Worm (Caenorhabditis elegans) whole organism, late embryonic: Measurements from ENCODE around the gene rps-21.
A peak's percentile ranks its signal among the peaks of the same experiment; 100 is the strongest.

Source experiments
- F13H6.1 ChIP-seq: sonication (generic microtip); optimal IDR thresholded peaks from 2 replicates; lab custom pipeline; 2016; ENCODE audit warnings: missing genetic modification characterization, missing compliant biosample characterization
- T23F11.4 ChIP-seq: fragments of 200-800 bp; sonication (Bioruptor generic); optimal IDR thresholded peaks from 2 replicates; lab custom pipeline; 2018; ENCODE audit warnings: mild to moderate bottlenecking, missing genetic modification characterization, missing compliant biosample characterization
- Y22D7AL.16 ChIP-seq: sonication (generic microtip); optimal IDR thresholded peaks from 2 replicates; lab custom pipeline; 2016; ENCODE audit warnings: missing genetic modification characterization, missing compliant biosample characterization
- ceh-14 ChIP-seq: sonication (generic microtip); optimal IDR thresholded peaks from 2 replicates; lab custom pipeline; 2016; ENCODE audit warnings: missing genotype, missing genetic modification characterization, missing compliant biosample characterization
- ceh-18 ChIP-seq: sonication (generic microtip); optimal IDR thresholded peaks from 2 replicates; lab custom pipeline; 2016; ENCODE audit warnings: missing genetic modification characterization, missing compliant biosample characterization
- ceh-19 ChIP-seq: fragments of 200-800 bp; sonication (Bioruptor generic); optimal IDR thresholded peaks from 2 replicates; lab custom pipeline; 2018; ENCODE audit warnings: mild to moderate bottlenecking, missing genetic modification characterization, missing compliant biosample characterization
- ceh-2 ChIP-seq: sonication (generic microtip); optimal IDR thresholded peaks from 2 replicates; lab custom pipeline; 2016; ENCODE audit warnings: missing genotype, missing genetic modification characterization, missing compliant biosample characterization
- ceh-22 ChIP-seq: sonication (generic microtip); optimal IDR thresholded peaks from 2 replicates; lab custom pipeline; 2017; ENCODE audit warnings: missing biosample characterization, missing genetic modification characterization
- ceh-30 ChIP-seq: fragments of 150-350 bp; optimal IDR thresholded peaks from 2 replicates; lab custom pipeline; 2014; ENCODE audit warnings: missing biosample characterization, missing genetic modification characterization
- ceh-31 ChIP-seq: sonication (generic microtip); optimal IDR thresholded peaks from 2 replicates; lab custom pipeline; 2016; ENCODE audit warnings: missing genetic modification characterization, missing compliant biosample characterization
- ceh-34 ChIP-seq: sonication (generic microtip); optimal IDR thresholded peaks from 2 replicates; lab custom pipeline; 2016; ENCODE audit warnings: mild to moderate bottlenecking, missing genetic modification characterization, missing compliant biosample characterization
- ceh-45 ChIP-seq: fragments of 200-800 bp; sonication (Bioruptor generic); IDR thresholded peaks from 2 replicates; pipeline ENCODE4 v1.3.6; 2022; ENCODE audit warnings: missing genetic modification reagents, missing genetic modification characterization, missing compliant biosample characterization
- ceh-48 ChIP-seq: sonication (generic microtip); optimal IDR thresholded peaks from 2 replicates; lab custom pipeline; 2016; ENCODE audit warnings: missing genetic modification characterization, inconsistent platforms, missing compliant biosample characterization
- che-1 ChIP-seq: sonication (generic microtip); optimal IDR thresholded peaks from 2 replicates; lab custom pipeline; 2016; ENCODE audit warnings: mild to moderate bottlenecking, missing genetic modification characterization, missing compliant biosample characterization
- dmd-4 ChIP-seq: sonication (generic microtip); optimal IDR thresholded peaks from 2 replicates; lab custom pipeline; 2016; ENCODE audit warnings: borderline replicate concordance, missing genetic modification characterization, missing compliant biosample characterization
- dve-1 ChIP-seq: sonication (generic microtip); optimal IDR thresholded peaks from 2 replicates; lab custom pipeline; 2017; ENCODE audit warnings: antibody characterized with exemption, mild to moderate bottlenecking, missing genetic modification characterization, missing compliant biosample characterization
- elt-4 ChIP-seq: sonication (generic microtip); optimal IDR thresholded peaks from 2 replicates; lab custom pipeline; 2016; ENCODE audit warnings: missing genetic modification characterization, missing compliant biosample characterization
- ets-4 ChIP-seq: sonication (generic microtip); optimal IDR thresholded peaks from 2 replicates; lab custom pipeline; 2016; ENCODE audit warnings: missing genetic modification characterization, missing compliant biosample characterization
- eyg-1 ChIP-seq: sonication (generic microtip); optimal IDR thresholded peaks from 2 replicates; lab custom pipeline; 2016; ENCODE audit warnings: missing genotype, missing genetic modification characterization, missing compliant biosample characterization
- fax-1 ChIP-seq: sonication (generic microtip); optimal IDR thresholded peaks from 2 replicates; lab custom pipeline; 2016; ENCODE audit warnings: missing genotype, missing genetic modification characterization, missing compliant biosample characterization
- gmeb-2 ChIP-seq: sonication (generic microtip); optimal IDR thresholded peaks from 2 replicates; lab custom pipeline; 2016; ENCODE audit warnings: missing genetic modification characterization, inconsistent platforms, missing compliant biosample characterization
- hlh-30 ChIP-seq: sonication (generic microtip); optimal IDR thresholded peaks from 2 replicates; lab custom pipeline; 2017; ENCODE audit warnings: antibody characterized with exemption, missing genetic modification characterization, missing compliant biosample characterization; ENCODE audit not compliant: insufficient read depth
- hlh-8 ChIP-seq: sonication (generic microtip); optimal IDR thresholded peaks from 2 replicates; lab custom pipeline; 2016; ENCODE audit warnings: missing genotype, missing genetic modification characterization, missing compliant biosample characterization
- lin-11 ChIP-seq: fragments of 200-800 bp; sonication (Bioruptor generic); optimal IDR thresholded peaks from 2 replicates; lab custom pipeline; 2018; ENCODE audit warnings: mild to moderate bottlenecking, missing genetic modification characterization, missing compliant biosample characterization
- madf-2 ChIP-seq: sonication (generic microtip); optimal IDR thresholded peaks from 2 replicates; lab custom pipeline; 2017; ENCODE audit warnings: missing genetic modification characterization, missing compliant biosample characterization
- mec-3 ChIP-seq: sonication (generic microtip); optimal IDR thresholded peaks from 2 replicates; lab custom pipeline; 2016; ENCODE audit warnings: borderline replicate concordance, missing genetic modification characterization, missing compliant biosample characterization
- nfya-1 ChIP-seq: sonication (generic microtip); optimal IDR thresholded peaks from 2 replicates; lab custom pipeline; 2017; ENCODE audit warnings: missing genetic modification characterization, mild to moderate bottlenecking, missing compliant biosample characterization, antibody characterized with exemption, moderate library complexity
- nhr-232 ChIP-seq: sonication (generic microtip); optimal IDR thresholded peaks from 2 replicates; lab custom pipeline; 2016; ENCODE audit warnings: missing genetic modification characterization, missing compliant biosample characterization
- odd-2 ChIP-seq: sonication (generic microtip); optimal IDR thresholded peaks from 2 replicates; lab custom pipeline; 2017; ENCODE audit warnings: antibody characterized with exemption, mild to moderate bottlenecking, missing genetic modification characterization, missing compliant biosample characterization
- pag-3 ChIP-seq: sonication (generic microtip); optimal IDR thresholded peaks from 2 replicates; lab custom pipeline; 2016; ENCODE audit warnings: missing compliant biosample characterization, missing genetic modification characterization, borderline replicate concordance
- pat-9 ChIP-seq: fragments of 200-800 bp; sonication (Bioruptor generic); optimal IDR thresholded peaks from 2 replicates; lab custom pipeline; 2018; ENCODE audit warnings: mild to moderate bottlenecking, missing genetic modification characterization, moderate library complexity, missing compliant biosample characterization
- pax-1 ChIP-seq: fragments of 150-350 bp; optimal IDR thresholded peaks from 2 replicates; lab custom pipeline; 2014; ENCODE audit warnings: missing biosample characterization, missing genetic modification characterization
- pha-2 ChIP-seq: sonication (generic microtip); optimal IDR thresholded peaks from 2 replicates; lab custom pipeline; 2017; ENCODE audit warnings: mild to moderate bottlenecking, missing genetic modification characterization, missing compliant biosample characterization
- pha-4 ChIP-seq: fragments of 150-350 bp; optimal IDR thresholded peaks from 2 replicates; lab custom pipeline; 2018; ENCODE audit warnings: missing biosample characterization, missing genetic modification reagents, missing genetic modification characterization
- pqm-1 ChIP-seq: sonication (generic microtip); optimal IDR thresholded peaks from 2 replicates; lab custom pipeline; 2016; ENCODE audit warnings: missing genetic modification characterization, missing compliant biosample characterization
- pros-1 ChIP-seq: fragments of 150-350 bp; optimal IDR thresholded peaks from 2 replicates; lab custom pipeline; 2014; ENCODE audit warnings: missing biosample characterization, missing genetic modification reagents, missing genetic modification characterization
- ref-2 ChIP-seq: sonication (generic microtip); optimal IDR thresholded peaks from 2 replicates; lab custom pipeline; 2016; ENCODE audit warnings: missing genetic modification characterization, missing compliant biosample characterization
- rnt-1 ChIP-seq: sonication (generic microtip); optimal IDR thresholded peaks from 2 replicates; lab custom pipeline; 2016; ENCODE audit warnings: missing genetic modification characterization, missing compliant biosample characterization
- sdc-2 ChIP-seq: sonication (generic microtip); optimal IDR thresholded peaks from 2 replicates; lab custom pipeline; 2016; ENCODE audit warnings: missing genotype, missing genetic modification characterization, missing compliant biosample characterization
- sox-4 ChIP-seq: sonication (generic microtip); optimal IDR thresholded peaks from 2 replicates; lab custom pipeline; 2017; ENCODE audit warnings: mild to moderate bottlenecking, missing genetic modification characterization, inconsistent platforms, missing compliant biosample characterization
- tbx-2 ChIP-seq: sonication (generic microtip); optimal IDR thresholded peaks from 2 replicates; lab custom pipeline; 2016; ENCODE audit warnings: missing genetic modification characterization, missing compliant biosample characterization
- ttx-3 ChIP-seq: sonication (generic microtip); optimal IDR thresholded peaks from 2 replicates; lab custom pipeline; 2016; ENCODE audit warnings: missing genetic modification reagents, missing genetic modification characterization, missing compliant biosample characterization
- unc-42 ChIP-seq: sonication (generic microtip); optimal IDR thresholded peaks from 2 replicates; lab custom pipeline; 2016; ENCODE audit warnings: missing genotype, missing genetic modification characterization, missing compliant biosample characterization
- unc-86 ChIP-seq: sonication (generic microtip); optimal IDR thresholded peaks from 2 replicates; lab custom pipeline; 2016; ENCODE audit warnings: missing genetic modification characterization, missing compliant biosample characterization
- zip-5 ChIP-seq: sonication (generic microtip); optimal IDR thresholded peaks from 2 replicates; lab custom pipeline; 2016; ENCODE audit warnings: missing genetic modification characterization, missing compliant biosample characterization
- ztf-16 ChIP-seq: sonication (generic microtip); optimal IDR thresholded peaks from 2 replicates; lab custom pipeline; 2017; ENCODE audit warnings: missing genetic modification characterization, missing compliant biosample characterization

The rps-21 gene

DNA sequence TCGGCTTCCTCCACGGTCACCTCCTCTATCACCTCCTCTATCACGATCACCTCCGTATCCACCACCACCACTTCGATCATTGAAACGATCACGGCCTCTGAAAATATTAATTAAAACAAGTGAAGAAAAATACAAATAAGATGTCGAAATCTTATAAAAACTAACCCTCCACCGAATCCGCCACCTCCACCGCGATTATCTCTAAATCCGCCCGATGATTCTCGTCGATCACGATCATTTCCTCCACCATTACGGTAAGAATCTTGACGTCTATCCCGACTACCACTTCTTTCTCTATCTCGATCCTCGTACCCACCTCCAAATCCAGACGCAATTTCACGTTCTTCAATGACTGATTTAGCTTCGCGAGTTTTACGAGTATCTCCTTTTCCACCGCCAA, 30.2 kb downstream of the rps-21 start:
- TF ChIP-seq eyg-1 (tag; lab: Kevin White, UChicago) (no peak), dve-1 (tag; lab: Kevin White, UChicago) (no peak), ceh-48 (tag; lab: Kevin White, UChicago) (no peak), pha-4 (tag; lab: Kevin White, UChicago) (no peak), ceh-22 (tag; lab: Kevin White, UChicago) (no peak), ref-2 (tag; lab: Kevin White, UChicago) (no peak), ceh-30 (tag; lab: Kevin White, UChicago) (no peak), odd-2 (tag; lab: Kevin White, UChicago) (no peak), che-1 (tag; lab: Kevin White, UChicago) (no peak), nfya-1 (no peak), ceh-19 (GFP tag; lab: Kevin White, UChicago) (no peak), nhr-232 (tag; lab: Kevin White, UChicago) (no peak), pha-2 (tag; lab: Kevin White, UChicago) (no peak), ceh-18 (tag; lab: Kevin White, UChicago) (no peak)

DNA sequence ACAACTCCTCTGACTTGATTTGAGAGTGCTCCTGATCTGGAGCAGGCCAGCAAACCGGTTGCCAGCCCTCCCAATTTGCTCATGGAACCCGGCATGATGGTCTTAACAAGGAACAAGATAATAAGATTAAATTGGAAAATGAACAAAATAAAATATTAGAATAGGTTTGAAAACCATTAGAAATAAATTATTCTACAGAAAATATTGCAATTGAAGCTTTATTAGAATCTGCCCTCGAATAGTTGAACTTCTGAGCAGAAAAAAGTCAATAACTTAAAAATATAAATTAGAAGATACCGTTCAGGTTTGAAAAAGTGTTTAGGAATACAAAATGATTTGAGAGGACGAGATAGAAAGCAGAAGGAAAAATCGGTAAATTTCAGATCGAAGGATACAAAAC, 30.7 kb downstream of the rps-21 start, which contains the start of gene nuo-4:
Gene nuo-4, minus strand, starts transcription at position 101 of the 400 bp plus-strand sequence.
- TF ChIP-seq madf-2 (tag; lab: Kevin White, UChicago) (no peak), sox-4 (tag; lab: Kevin White, UChicago) (no peak), pqm-1 (tag; lab: Kevin White, UChicago) (no peak), ets-4 (tag; lab: Kevin White, UChicago) (no peak), pat-9 (tag; lab: Kevin White, UChicago) (no peak), ztf-16 (tag; lab: Kevin White, UChicago) (no peak), elt-4 (tag; lab: Kevin White, UChicago) (no peak), ceh-45 (no peak), tbx-2 (tag; lab: Kevin White, UChicago) (no peak), ref-2 (tag; lab: Kevin White, UChicago) (no peak), dmd-4 (tag; lab: Kevin White, UChicago) (no peak), pros-1 (no peak), pha-2 (tag; lab: Kevin White, UChicago) (no peak), mec-3 (tag; lab: Kevin White, UChicago) (no peak), ceh-48 (tag; lab: Kevin White, UChicago) (no peak), nfya-1 (no peak), rnt-1 (tag; lab: Kevin White, UChicago) (no peak), zip-5 (tag; lab: Kevin White, UChicago) (no peak)

DNA sequence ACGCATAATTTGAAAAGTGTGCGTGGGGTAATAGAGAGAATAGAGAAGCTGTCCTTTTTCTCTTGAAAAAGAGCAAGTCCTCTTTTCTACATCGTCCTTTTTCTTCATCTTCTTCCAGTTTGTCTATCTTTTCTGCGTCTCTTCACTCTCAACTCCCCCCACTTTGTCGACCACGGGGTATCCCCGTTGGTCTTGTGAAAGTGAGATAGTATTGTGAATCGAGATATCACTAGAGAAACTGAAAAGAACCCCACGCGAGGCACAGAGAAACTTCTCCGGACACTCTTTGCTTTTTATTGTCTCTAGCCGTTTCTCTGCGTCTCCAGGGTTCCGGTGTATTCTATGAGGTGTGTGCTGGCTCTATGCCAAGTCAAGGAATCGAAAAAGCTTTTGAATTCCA, 33.8 kb downstream of the rps-21 start:
- TF ChIP-seq ceh-45 (no peak), dve-1 (tag; lab: Kevin White, UChicago) (peak; percentile 41), pag-3 (tag; lab: Kevin White, UChicago) (no peak), sdc-2 (tag; lab: Kevin White, UChicago) (peak; percentile 50), Y22D7AL.16 (tag; lab: Kevin White, UChicago) (no peak), ceh-14 (peak; percentile 53), hlh-30 (tag; lab: Kevin White, UChicago) (peak; percentile 98), nhr-232 (tag; lab: Kevin White, UChicago) (no peak), ztf-16 (tag; lab: Kevin White, UChicago) (no peak), pqm-1 (tag; lab: Kevin White, UChicago) (peak; percentile 71), ceh-2 (tag; lab: Kevin White, UChicago) (peak; percentile 30), hlh-8 (tag; lab: Kevin White, UChicago) (peak; percentile 57), pax-1 (tag; lab: Kevin White, UChicago) (peak; percentile 52), ceh-18 (tag; lab: Kevin White, UChicago) (peak; percentile 90), rnt-1 (tag; lab: Kevin White, UChicago) (peak; percentile 80), pat-9 (tag; lab: Kevin White, UChicago) (peak; percentile 34), gmeb-2 (tag; lab: Kevin White, UChicago) (no peak), ttx-3 (tag; lab: Kevin White, UChicago) (no peak), mec-3 (tag; lab: Kevin White, UChicago) (no peak), ceh-34 (peak; percentile 82), F13H6.1 (tag; lab: Kevin White, UChicago) (peak; percentile 16), madf-2 (tag; lab: Kevin White, UChicago) (no peak), unc-42 (tag; lab: Kevin White, UChicago) (peak; percentile 65), unc-86 (tag; lab: Kevin White, UChicago) (peak; percentile 32), nfya-1 (peak; percentile 93), ceh-30 (tag; lab: Kevin White, UChicago) (no peak), ets-4 (tag; lab: Kevin White, UChicago) (peak; percentile 68), eyg-1 (tag; lab: Kevin White, UChicago) (no peak), T23F11.4 (GFP tag; lab: Kevin White, UChicago) (no peak), pros-1 (peak; percentile 84), ceh-31 (tag; lab: Kevin White, UChicago) (peak; percentile 83), fax-1 (tag; lab: Kevin White, UChicago) (peak; percentile 3), zip-5 (tag; lab: Kevin White, UChicago) (peak; percentile 3), lin-11 (tag; lab: Kevin White, UChicago) (no peak)
